Fruit fly (Drosophila melanogaster): ENCODE results near the gene Mulk.

The Mulk gene

dm6 chr2L:10237725-10238446, 32.0 kb upstream of the Mulk start, which contains the start of gene mthl15 (continued):
- TF ChIP-seq CG6854 (GFP tag; optimal IDR thresholded peaks at IDR 0.05) (no peak), CG11398 (GFP tag; optimal IDR thresholded peaks at IDR 0.05) (no peak), CG10431 (GFP tag; optimal IDR thresholded peaks at IDR 0.05) (no peak), CG17385 (GFP tag; optimal IDR thresholded peaks at IDR 0.05) (no peak), Dip3 (GFP tag; optimal IDR thresholded peaks at IDR 0.05) (no peak), CG2678 (tag; optimal IDR thresholded peaks at IDR 0.05) (no peak), CG11247 (GFP tag; IDR thresholded peaks at IDR 0.05) (no peak), ssp (GFP tag; IDR thresholded peaks at IDR 0.05) (no peak), aop (GFP tag; IDR thresholded peaks at IDR 0.05) (no peak), Ptx1 (GFP tag; IDR thresholded peaks at IDR 0.05) (no peak), eyg (GFP tag; optimal IDR thresholded peaks at IDR 0.05) (no peak), CG4404 (GFP tag; IDR thresholded peaks at IDR 0.05) (no peak), CG13287 (GFP tag; IDR thresholded peaks at IDR 0.05; ENCODE audit: partially characterized antibody) (no peak), toy (GFP tag; IDR thresholded peaks at IDR 0.05) (no peak), croc (GFP tag; conservative IDR thresholded peaks at IDR 0.05) (no peak), bcd (GFP tag; optimal IDR thresholded peaks at IDR 0.05) (no peak), Nf-YC (tag; optimal IDR thresholded peaks at IDR 0.05) (no peak), tll (GFP tag; optimal IDR thresholded peaks at IDR 0.05) (peak in 1 of 2 experiments; percentile 26), crol (GFP tag; IDR thresholded peaks at IDR 0.05) (no peak), Fer3 (tag; optimal IDR thresholded peaks at IDR 0.05) (no peak), CG8765 (GFP tag; IDR thresholded peaks at IDR 0.05) (no peak), pum (GFP tag; optimal IDR thresholded peaks at IDR 0.05) (no peak), zfh2 (GFP tag; optimal IDR thresholded peaks at IDR 0.05) (no peak), Six4 (GFP tag; optimal IDR thresholded peaks at IDR 0.05) (no peak), CG10654 (GFP tag; optimal IDR thresholded peaks at IDR 0.05) (no peak), btn (GFP tag; optimal IDR thresholded peaks at IDR 0.05) (no peak), CG15269 (tag; optimal IDR thresholded peaks at IDR 0.05) (no peak), CG1233 (GFP tag; optimal IDR thresholded peaks at IDR 0.05) (no peak), CG10209 (GFP tag; optimal IDR thresholded peaks at IDR 0.05) (no peak), CG14441 (GFP tag; IDR thresholded peaks at IDR 0.05) (no peak), caup (GFP tag; optimal IDR thresholded peaks at IDR 0.05; ENCODE audit: severe bottlenecking) (no peak), CG6689 (GFP tag; IDR thresholded peaks at IDR 0.05) (no peak), Rx (GFP tag; IDR thresholded peaks at IDR 0.05) (no peak), Sox102F (GFP tag; optimal IDR thresholded peaks at IDR 0.05) (no peak), CG18599 (GFP tag; optimal IDR thresholded peaks at IDR 0.05) (no peak), H2.0 (GFP tag; IDR thresholded peaks at IDR 0.05) (no peak), CG1024 (GFP tag; IDR thresholded peaks at IDR 0.05) (no peak), CG4328 (GFP tag; optimal IDR thresholded peaks at IDR 0.05) (no peak), CG11093 (GFP tag; IDR thresholded peaks at IDR 0.05) (no peak; the same call in 2 of the 3 replicates), CG14014 (GFP tag; IDR thresholded peaks at IDR 0.05) (no peak), Optix (GFP tag; IDR thresholded peaks at IDR 0.05) (no peak), ranshi (GFP tag; IDR thresholded peaks at IDR 0.05) (no peak), ab (GFP tag; optimal IDR thresholded peaks at IDR 0.05) (no peak), CG7357 (GFP tag; IDR thresholded peaks at IDR 0.05) (no peak), sna (GFP tag; IDR thresholded peaks at IDR 0.05; ENCODE audit: partially characterized antibody) (no peak), fd64A (GFP tag; optimal IDR thresholded peaks at IDR 0.05) (peak; percentile 51), CG2116 (GFP tag; optimal IDR thresholded peaks at IDR 0.05) (no peak), CG17186 (GFP tag; optimal IDR thresholded peaks at IDR 0.05) (no peak), Ravus (GFP tag; IDR thresholded peaks at IDR 0.05) (no peak), Sry-β (GFP tag; optimal IDR thresholded peaks at IDR 0.05) (no peak), onecut (GFP tag; IDR thresholded peaks at IDR 0.05) (no peak)

Data from whole organism, embryonic.